Fruit fly (Drosophila melanogaster): ENCODE measurements around the gene CG11755.

The CG11755 gene

DNA sequence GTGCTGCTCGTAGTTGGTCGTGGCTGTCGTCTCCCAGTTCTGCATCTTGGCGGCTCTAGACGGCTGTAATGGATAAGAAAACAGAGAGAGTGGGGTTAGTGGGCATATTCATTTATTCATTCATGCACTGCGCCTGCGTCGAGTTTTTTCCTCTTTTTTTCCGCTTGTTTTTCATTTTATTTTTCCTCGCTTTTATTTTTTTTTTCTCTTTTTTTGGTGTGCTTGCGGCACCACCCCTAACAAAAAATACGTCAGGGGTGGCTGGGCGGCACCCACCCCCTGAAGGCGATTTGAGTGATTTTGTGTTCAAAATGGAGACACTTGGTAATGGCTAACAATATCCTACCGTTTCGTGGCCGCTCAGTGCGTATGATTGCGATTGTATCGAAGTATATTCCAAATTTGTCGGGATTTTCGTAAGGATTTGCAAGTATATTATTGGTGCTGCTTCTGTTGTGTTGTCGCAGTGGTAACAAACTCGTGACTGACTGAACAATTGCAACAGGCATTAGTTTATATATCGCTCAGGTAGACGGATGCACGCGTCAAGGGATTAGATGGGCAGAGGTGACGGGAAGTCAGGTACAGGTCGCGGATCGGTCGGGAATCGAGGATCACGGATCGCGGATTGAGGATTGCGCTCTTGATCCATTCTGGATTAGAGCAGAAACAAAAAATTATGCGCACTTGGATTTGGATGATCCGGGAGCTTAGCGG, 17.6 kb downstream of the CG11755 start (continued):
- TF ChIP-seq Rfx (GFP tag; IDR thresholded peaks at IDR 0.05) (peak; percentile 66; the same call in 1 of the 2 replicates), Bdp1 (GFP tag; optimal IDR thresholded peaks at IDR 0.05) (no peak), gt (GFP tag; IDR thresholded peaks at IDR 0.05) (no peak), Hr78 (GFP tag; optimal IDR thresholded peaks at IDR 0.05) (no peak), CG32767 (GFP tag; IDR thresholded peaks at IDR 0.05) (no peak), Sox102F (GFP tag; optimal IDR thresholded peaks at IDR 0.05) (no peak), dm (GFP tag; optimal IDR thresholded peaks at IDR 0.05) (no peak), en (GFP tag; optimal IDR thresholded peaks at IDR 0.05) (no peak), ap (GFP tag; IDR thresholded peaks at IDR 0.05) (no peak), HLH3B (GFP tag; IDR thresholded peaks at IDR 0.05) (no peak), CG3065 (GFP tag; optimal IDR thresholded peaks at IDR 0.05) (no peak), bowl (GFP tag; IDR thresholded peaks at IDR 0.05) (no peak), nerfin-2 (GFP tag; IDR thresholded peaks at IDR 0.05; ENCODE audit: partially characterized antibody) (no peak), Adf1 (GFP tag; IDR thresholded peaks at IDR 0.05) (peak; percentile 63; the same call in 1 of the 2 replicates), Optix (GFP tag; IDR thresholded peaks at IDR 0.05) (no peak), Opbp (GFP tag; IDR thresholded peaks at IDR 0.05; ENCODE audit: partially characterized antibody) (no peak), Dek (tag; optimal IDR thresholded peaks at IDR 0.05) (no peak), knrl (GFP tag; IDR thresholded peaks at IDR 0.05; ENCODE audit: partially characterized antibody) (no peak), Bgb (GFP tag; IDR thresholded peaks at IDR 0.05; ENCODE audit: partially characterized antibody) (no peak), Usf (GFP tag; optimal IDR thresholded peaks at IDR 0.05) (no peak), CG8944 (GFP tag; optimal IDR thresholded peaks at IDR 0.05) (no peak), Chrac-16 (GFP tag; optimal IDR thresholded peaks at IDR 0.05) (no peak), CG31441 (GFP tag; IDR thresholded peaks at IDR 0.05) (no peak), Ets65A (GFP tag) (peak; percentile 56), Sry-β (GFP tag; optimal IDR thresholded peaks at IDR 0.05) (no peak), onecut (GFP tag; IDR thresholded peaks at IDR 0.05) (peak; percentile 14; the same call in 1 of the 2 replicates), cwo (GFP tag; optimal IDR thresholded peaks at IDR 0.05) (no peak), rib (GFP tag; IDR thresholded peaks at IDR 0.05) (no peak), Xrp1 (GFP tag; IDR thresholded peaks at IDR 0.05) (no peak), Scr (GFP tag; IDR thresholded peaks at IDR 0.05; ENCODE audit: partially characterized antibody) (no peak), CG6765 (GFP tag; optimal IDR thresholded peaks at IDR 0.05) (peak; percentile 89), org-1 (GFP tag; optimal IDR thresholded peaks at IDR 0.05) (no peak), NK7.1 (GFP tag; optimal IDR thresholded peaks at IDR 0.05) (no peak), CG4707 (GFP tag; optimal IDR thresholded peaks at IDR 0.05) (no peak), caup (GFP tag; optimal IDR thresholded peaks at IDR 0.05; ENCODE audit: severe bottlenecking) (peak; percentile 59), CG16813 (GFP tag; IDR thresholded peaks at IDR 0.05; ENCODE audit: partially characterized antibody) (no peak), ewg (GFP tag; optimal IDR thresholded peaks at IDR 0.05) (peak; percentile 68), hb (GFP tag; IDR thresholded peaks at IDR 0.05; ENCODE audit: partially characterized antibody) (no peak), hkb (optimal IDR thresholded peaks at IDR 0.05) (no peak), hkb (GFP tag; IDR thresholded peaks at IDR 0.05) (no peak), ttk (GFP tag; IDR thresholded peaks at IDR 0.05) (no peak), NC2β (GFP tag; optimal IDR thresholded peaks at IDR 0.05) (no peak), Dp (GFP tag; optimal IDR thresholded peaks at IDR 0.05) (no peak), tx (GFP tag; optimal IDR thresholded peaks at IDR 0.05) (no peak), CG4820 (GFP tag; optimal IDR thresholded peaks at IDR 0.05) (no peak), HHEX (GFP tag; optimal IDR thresholded peaks at IDR 0.05) (peak; percentile 32), Ssrp (tag; optimal IDR thresholded peaks at IDR 0.05) (no peak), Nf-YC (tag; optimal IDR thresholded peaks at IDR 0.05) (peak; percentile 73), nom (GFP tag; optimal IDR thresholded peaks at IDR 0.05) (peak; percentile 96), row (GFP tag; IDR thresholded peaks at IDR 0.05) (no peak)

All from whole organism, embryonic.